Fruit fly (Drosophila melanogaster): ENCODE measurements around the gene Trmt112.

The Trmt112 gene

DNA sequence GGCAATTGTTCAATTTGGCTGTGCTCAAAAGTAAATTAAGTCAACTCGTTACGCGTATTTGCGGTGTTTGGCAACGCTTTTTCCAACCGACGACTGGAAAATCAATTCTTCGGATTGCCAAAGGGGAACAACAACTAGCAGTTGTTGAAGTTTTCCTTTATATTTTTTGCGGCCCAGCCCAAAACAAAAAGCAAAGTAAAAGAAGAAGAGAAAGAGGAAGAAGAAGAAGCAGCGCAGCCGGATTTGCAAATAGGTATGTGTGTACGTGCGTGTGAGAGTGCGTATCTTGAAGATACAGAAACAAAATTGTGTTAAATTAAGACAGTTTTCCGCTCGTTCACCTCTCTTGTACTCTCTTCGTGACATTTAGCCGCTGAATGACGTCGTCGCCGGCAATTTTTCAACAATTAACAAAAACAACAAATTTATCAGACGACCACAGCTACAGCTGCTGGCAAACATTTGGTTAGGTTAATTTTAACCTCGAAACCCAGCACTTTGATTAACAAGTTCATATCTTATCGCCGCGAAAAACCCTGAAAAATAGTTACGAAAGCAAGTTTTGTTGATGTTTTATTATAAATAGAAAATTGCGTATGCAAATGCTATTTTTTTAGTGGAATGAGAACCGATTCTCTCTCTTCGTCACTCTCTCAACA, 40.2 kb downstream of the Trmt112 start (continued):
- TF ChIP-seq hbn (GFP tag; IDR thresholded peaks at IDR 0.05; ENCODE audit: partially characterized antibody) (0 out of 2 replicates have a peak, but pooled peaks have one; percentile 15), CG34422 (GFP tag; IDR thresholded peaks at IDR 0.05) (peak; percentile 13; the same call in 1 of the 3 replicates), sug (tag; optimal IDR thresholded peaks at IDR 0.05) (peak; percentile 45), cg (GFP tag; optimal IDR thresholded peaks at IDR 0.05) (peak; percentile 48), exex (tag; optimal IDR thresholded peaks at IDR 0.05) (peak; percentile 49), CG6272 (GFP tag; IDR thresholded peaks at IDR 0.05) (no peak), Max (GFP tag; optimal IDR thresholded peaks at IDR 0.05) (no peak)

DNA sequence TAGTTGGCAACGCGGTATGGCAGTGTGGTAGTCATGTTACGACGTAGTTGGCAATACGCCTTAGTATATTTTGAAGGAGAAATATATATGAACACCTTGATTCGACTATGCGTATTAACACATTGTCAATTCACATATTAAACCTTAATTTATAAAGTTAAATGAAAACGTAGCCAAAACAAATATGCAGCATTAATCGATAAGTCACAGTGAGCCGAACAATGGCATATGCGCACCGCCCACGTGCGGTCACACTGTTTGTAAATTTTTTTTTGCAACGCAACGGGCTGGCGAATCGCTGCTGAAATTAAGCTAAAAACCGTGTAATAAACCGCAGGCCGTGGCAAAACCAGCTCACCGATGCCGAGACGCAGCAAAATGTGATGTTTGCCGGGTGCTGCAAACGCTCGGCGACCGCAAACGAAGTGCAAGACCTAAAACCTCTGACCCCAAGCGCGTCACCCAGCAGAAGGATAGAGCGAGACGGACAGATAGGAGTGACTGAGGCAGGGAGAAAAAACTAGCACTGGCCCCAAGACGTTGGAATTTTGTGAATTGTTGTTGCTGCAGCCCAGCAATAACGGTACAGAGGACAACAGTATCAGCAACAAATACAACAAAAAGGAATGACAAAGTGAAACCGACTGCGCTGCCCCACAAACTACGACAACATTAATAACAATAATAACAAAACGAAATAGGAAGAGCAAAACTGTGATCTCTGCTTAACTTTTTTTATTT, 40.9 kb downstream of the Trmt112 start:
- TF ChIP-seq CG9797 (GFP tag; optimal IDR thresholded peaks at IDR 0.05) (peak; percentile 97), Asciz (GFP tag; optimal IDR thresholded peaks at IDR 0.05) (no peak), Neu2 (GFP tag; optimal IDR thresholded peaks at IDR 0.05; ENCODE audit: borderline replicate concordance) (no peak), CG10462 (GFP tag; optimal IDR thresholded peaks at IDR 0.05) (no peak), Dip2 (GFP tag; IDR thresholded peaks at IDR 0.05) (no peak), Camta (GFP tag; optimal IDR thresholded peaks at IDR 0.05) (no peak), CG2129 (GFP tag; IDR thresholded peaks at IDR 0.05; ENCODE audit: partially characterized antibody) (peak; percentile 11; the same call in 1 of the 2 replicates), MBD-R2 (GFP tag; IDR thresholded peaks at IDR 0.05) (peak; percentile 50; the same call in 1 of the 2 replicates), Deaf1 (tag; optimal IDR thresholded peaks at IDR 0.05) (no peak), CG31388 (GFP tag; optimal IDR thresholded peaks at IDR 0.05) (no peak), NK7.1 (GFP tag; optimal IDR thresholded peaks at IDR 0.05) (no peak), gem (tag; optimal IDR thresholded peaks at IDR 0.05) (peak; percentile 1), Sry-β (GFP tag; optimal IDR thresholded peaks at IDR 0.05) (no peak), CG1792 (GFP tag; optimal IDR thresholded peaks at IDR 0.05) (no peak), Optix (GFP tag; IDR thresholded peaks at IDR 0.05) (no peak), Hr39 (optimal IDR thresholded peaks at IDR 0.05) (no peak), CG12219 (GFP tag; optimal IDR thresholded peaks at IDR 0.05) (no peak), Bgb (GFP tag; IDR thresholded peaks at IDR 0.05; ENCODE audit: partially characterized antibody) (0 out of 2 replicates have a peak, but pooled peaks have one; percentile 4), esg (GFP tag; conservative IDR thresholded peaks at IDR 0.05) (no peak), TFAM (GFP tag; optimal IDR thresholded peaks at IDR 0.05) (no peak), CG9932 (GFP tag; IDR thresholded peaks at IDR 0.05) (no peak), Spps (tag; optimal IDR thresholded peaks at IDR 0.05) (no peak), Fer1 (GFP tag; optimal IDR thresholded peaks at IDR 0.05) (no peak), yki (optimal IDR thresholded peaks at IDR 0.05) (no peak), crp (GFP tag; optimal IDR thresholded peaks at IDR 0.05) (peak in 1 of 2 experiments; percentile 18), tup (GFP tag; optimal IDR thresholded peaks at IDR 0.05) (no peak), mld (GFP tag; IDR thresholded peaks at IDR 0.05; ENCODE audit: partially characterized antibody) (no peak), zfh1 (GFP tag; IDR thresholded peaks at IDR 0.05) (no peak), E2f2 (GFP tag; IDR thresholded peaks at IDR 0.05) (peak; percentile 60), CG9609 (GFP tag; optimal IDR thresholded peaks at IDR 0.05) (no peak), pho (GFP tag; optimal IDR thresholded peaks at IDR 0.05) (no peak), wek (GFP tag; optimal IDR thresholded peaks at IDR 0.05) (no peak), ttk (GFP tag; IDR thresholded peaks at IDR 0.05) (no peak), aop (GFP tag; IDR thresholded peaks at IDR 0.05) (no peak), CG10366 (GFP tag; IDR thresholded peaks at IDR 0.05) (no peak), CG6791 (GFP tag; IDR thresholded peaks at IDR 0.05; ENCODE audit: partially characterized antibody) (no peak), NC2β (GFP tag; optimal IDR thresholded peaks at IDR 0.05) (peak; percentile 30), Sox102F (GFP tag; optimal IDR thresholded peaks at IDR 0.05) (no peak), Vsx1 (GFP tag; optimal IDR thresholded peaks at IDR 0.05) (no peak), CG30403 (GFP tag; optimal IDR thresholded peaks at IDR 0.05) (no peak)
